Worm (Caenorhabditis elegans): ENCODE results near the gene gfi-1.
A peak's percentile ranks its signal among the peaks of the same experiment; 100 is the strongest.

gfi-1 gene

ce11 chrV:6348133-6348532, 51.6 kb downstream of the gfi-1 start (continued):
- TF ChIP-seq zip-4 (GFP tag; optimal IDR thresholded peaks at IDR 0.05) (no peak), jun-1 (tag; optimal IDR thresholded peaks at IDR 0.05) (no peak), elt-2 (tag; optimal IDR thresholded peaks at IDR 0.05) (no peak), mep-1 (tag; optimal IDR thresholded peaks at IDR 0.05) (peak; percentile 25), unc-98 (GFP tag; IDR thresholded peaks at IDR 0.05) (no peak), lir-3 (tag; optimal IDR thresholded peaks at IDR 0.05; ENCODE audit: poor library complexity) (no peak), mab-9 (GFP tag; IDR thresholded peaks at IDR 0.05) (no peak), dpl-1 (GFP tag; optimal IDR thresholded peaks at IDR 0.05) (peak in 1 of 3 experiments; percentile 37), ceh-63 (GFP tag; optimal IDR thresholded peaks at IDR 0.05) (no peak), C34B4.2 (tag; optimal IDR thresholded peaks at IDR 0.05) (no peak), nhr-85 (tag) (no peak), F16B12.6 (tag; optimal IDR thresholded peaks at IDR 0.05) (no peak), ceh-88 (GFP tag; IDR thresholded peaks at IDR 0.05) (no peak), nhr-76 (tag; optimal IDR thresholded peaks at IDR 0.05) (no peak), unc-62 (GFP tag; optimal IDR thresholded peaks at IDR 0.05) (no peak), skn-1 (tag; optimal IDR thresholded peaks at IDR 0.05) (no peak), zag-1 (tag; optimal IDR thresholded peaks at IDR 0.05) (no peak), swsn-7 (tag; optimal IDR thresholded peaks at IDR 0.05) (peak; percentile 9), nhr-20 (tag; optimal IDR thresholded peaks at IDR 0.05) (peak; percentile 28), blmp-1 (tag; optimal IDR thresholded peaks at IDR 0.05) (peak; percentile 48), nhr-84 (tag; optimal IDR thresholded peaks at IDR 0.05) (no peak), nhr-11 (tag; optimal IDR thresholded peaks at IDR 0.05) (no peak), sox-4 (tag; optimal IDR thresholded peaks at IDR 0.05) (no peak), pag-3 (tag; optimal IDR thresholded peaks at IDR 0.05; ENCODE audit: borderline replicate concordance, insufficient read depth) (no peak), hpl-2 (GFP tag; optimal IDR thresholded peaks at IDR 0.05) (no peak), unc-130 (tag; optimal IDR thresholded peaks at IDR 0.05) (no peak), ztf-4 (tag; optimal IDR thresholded peaks at IDR 0.05) (no peak), aha-1 (tag; optimal IDR thresholded peaks at IDR 0.05) (no peak), tlp-1 (tag; optimal IDR thresholded peaks at IDR 0.05) (no peak), ceh-90 (tag; optimal IDR thresholded peaks at IDR 0.05) (no peak), efl-1 (optimal IDR thresholded peaks at IDR 0.05) (peak in 1 of 2 experiments; percentile 26), efl-1 (GFP tag; optimal IDR thresholded peaks at IDR 0.05 in 1 of 2) (no peak), lin-13 (GFP tag; optimal IDR thresholded peaks at IDR 0.05) (no peak), snu-23 (GFP tag; optimal IDR thresholded peaks at IDR 0.05) (peak; percentile 50), nhr-90 (tag; optimal IDR thresholded peaks at IDR 0.05; ENCODE audit: poor library complexity) (no peak), nhr-47 (tag; optimal IDR thresholded peaks at IDR 0.05) (no peak), efl-3 (GFP tag; optimal IDR thresholded peaks at IDR 0.05) (no peak), ceh-8 (GFP tag; optimal IDR thresholded peaks at IDR 0.05) (no peak), pax-3 (tag; optimal IDR thresholded peaks at IDR 0.05) (no peak), ztf-11 (tag; optimal IDR thresholded peaks at IDR 0.05) (no peak), hlh-4 (tag; optimal IDR thresholded peaks at IDR 0.05) (no peak)

ce11 chrV:6346906-6347305, 52.8 kb downstream of the gfi-1 start:
- TF ChIP-seq grh-1 (GFP tag; IDR thresholded peaks at IDR 0.05) (no peak), unc-62 (GFP tag; optimal IDR thresholded peaks at IDR 0.05) (no peak), snu-23 (GFP tag; optimal IDR thresholded peaks at IDR 0.05) (no peak), aha-1 (tag; optimal IDR thresholded peaks at IDR 0.05) (no peak), aly-2 (tag; optimal IDR thresholded peaks at IDR 0.05) (no peak), egl-27 (tag; optimal IDR thresholded peaks at IDR 0.05) (no peak), dsc-1 (tag; optimal IDR thresholded peaks at IDR 0.05) (no peak), lin-14 (GFP tag; optimal IDR thresholded peaks at IDR 0.05) (no peak), alr-1 (tag; optimal IDR thresholded peaks at IDR 0.05; ENCODE audit: borderline replicate concordance) (no peak), vab-15 (tag; optimal IDR thresholded peaks at IDR 0.05) (no peak), lin-35 (GFP tag; optimal IDR thresholded peaks at IDR 0.05) (peak in 1 of 2 experiments; percentile 49), mdl-1 (tag; optimal IDR thresholded peaks at IDR 0.05) (no peak), ces-1 (GFP tag; optimal IDR thresholded peaks at IDR 0.05) (no peak), sox-4 (tag; optimal IDR thresholded peaks at IDR 0.05) (no peak), rnt-1 (tag; optimal IDR thresholded peaks at IDR 0.05) (no peak), skn-1 (tag; optimal IDR thresholded peaks at IDR 0.05) (no peak), unc-30 (tag; optimal IDR thresholded peaks at IDR 0.05) (no peak), lsy-2 (tag; optimal IDR thresholded peaks at IDR 0.05) (no peak), nhr-90 (tag; optimal IDR thresholded peaks at IDR 0.05; ENCODE audit: poor library complexity) (peak; percentile 5), xbp-1 (tag; optimal IDR thresholded peaks at IDR 0.05) (no peak)

Data from whole organism, L1 larva.